Worm (Caenorhabditis elegans) whole organism, L3 larva: ENCODE measurements around the gene dhs-16.
A peak's percentile ranks its signal among the peaks of the same experiment; 100 is the strongest.

ENCODE experiments used
- R02D3.7 ChIP-seq: fragments of 150-350 bp; optimal IDR thresholded peaks from 2 replicates; lab custom pipeline; 2014; ENCODE audit warnings: missing biosample characterization, missing genetic modification characterization
- ZK546.5 ChIP-seq: sonication (generic microtip); optimal IDR thresholded peaks from 2 replicates; lab custom pipeline; 2017; ENCODE audit warnings: missing biosample characterization, missing genetic modification characterization
- ceh-28 ChIP-seq: fragments of 150-350 bp; optimal IDR thresholded peaks from 2 replicates; lab custom pipeline; 2014; ENCODE audit warnings: missing biosample characterization, missing genetic modification reagents, missing genetic modification characterization
- ceh-9 ChIP-seq: sonication (generic microtip); optimal IDR thresholded peaks from 2 replicates; lab custom pipeline; 2018; ENCODE audit warnings: missing biosample characterization, missing genetic modification characterization
- daf-12 ChIP-seq: fragments of 150-350 bp; optimal IDR thresholded peaks from 2 replicates; lab custom pipeline; 2014; ENCODE audit warnings: missing biosample characterization, missing genetic modification reagents, missing genetic modification characterization
- egl-27 ChIP-seq: sonication (generic microtip); optimal IDR thresholded peaks from 4 replicates; lab custom pipeline; 2017; ENCODE audit warnings: missing biosample characterization, missing genetic modification reagents, missing genetic modification characterization
- egl-5 ChIP-seq: fragments of 150-350 bp; optimal IDR thresholded peaks from 2 replicates; lab custom pipeline; 2017; ENCODE audit warnings: missing biosample characterization, missing genetic modification reagents, missing genetic modification characterization, inconsistent platforms
- elt-2 ChIP-seq: sonication (generic microtip); optimal IDR thresholded peaks from 2 replicates; lab custom pipeline; 2016; ENCODE audit warnings: missing genetic modification reagents, mild to moderate bottlenecking, missing genetic modification characterization, missing compliant biosample characterization
- fkh-10 ChIP-seq: sonication (generic microtip); optimal IDR thresholded peaks from 2 replicates; lab custom pipeline; 2017; ENCODE audit warnings: missing biosample characterization, missing genetic modification reagents, missing genetic modification characterization
- fos-1 ChIP-seq: fragments of 150-350 bp; optimal IDR thresholded peaks from 2 replicates; lab custom pipeline; 2014; ENCODE audit warnings: missing biosample characterization, missing genetic modification characterization
- hmg-11 ChIP-seq: sonication (generic microtip); optimal IDR thresholded peaks from 2 replicates; lab custom pipeline; 2016; ENCODE audit warnings: missing genetic modification characterization, missing compliant biosample characterization
- jun-1 ChIP-seq: fragments of 150-350 bp; optimal IDR thresholded peaks from 2 replicates; lab custom pipeline; 2014; ENCODE audit warnings: missing biosample characterization, missing genetic modification reagents, missing genetic modification characterization
- lin-15B ChIP-seq: fragments of 150-350 bp; optimal IDR thresholded peaks from 2 replicates; lab custom pipeline; 2014; ENCODE audit warnings: missing biosample characterization, missing genetic modification characterization
- lin-39 ChIP-seq: fragments of 150-350 bp; optimal IDR thresholded peaks from 2 replicates; lab custom pipeline; 2018; ENCODE audit warnings: missing biosample characterization, missing genetic modification reagents, missing genetic modification characterization
- mdl-1 ChIP-seq: fragments of 150-350 bp; optimal IDR thresholded peaks from 2 replicates; lab custom pipeline; 2014; ENCODE audit warnings: missing biosample characterization, missing genetic modification characterization
- nfya-1 ChIP-seq: sonication (generic microtip); optimal IDR thresholded peaks from 2 replicates; lab custom pipeline; 2017; ENCODE audit warnings: missing genetic modification characterization, mild to moderate bottlenecking, missing compliant biosample characterization, antibody characterized with exemption, moderate library complexity; ENCODE audit not compliant: insufficient read depth
- nhr-11 ChIP-seq: fragments of 150-350 bp; optimal IDR thresholded peaks from 2 replicates; lab custom pipeline; 2014; ENCODE audit warnings: missing biosample characterization, missing genetic modification characterization
- nhr-12 ChIP-seq: fragments of 150-350 bp; optimal IDR thresholded peaks from 2 replicates; lab custom pipeline; 2014; ENCODE audit warnings: missing biosample characterization, missing genetic modification characterization
- nhr-23 ChIP-seq: fragments of 150-350 bp; optimal IDR thresholded peaks from 2 replicates; lab custom pipeline; 2014; ENCODE audit warnings: missing biosample characterization, missing genetic modification reagents, missing genetic modification characterization
- nhr-25 ChIP-seq: sonication (generic microtip); optimal IDR thresholded peaks from 2 replicates; lab custom pipeline; 2017; ENCODE audit warnings: missing biosample characterization, missing genetic modification characterization
- nhr-43 ChIP-seq: sonication (generic microtip); optimal IDR thresholded peaks from 2 replicates; lab custom pipeline; 2016; ENCODE audit warnings: mild to moderate bottlenecking, missing genetic modification characterization, missing compliant biosample characterization; ENCODE audit not compliant: poor library complexity, severe bottlenecking
- nhr-67 ChIP-seq: fragments of 150-350 bp; optimal IDR thresholded peaks from 2 replicates; lab custom pipeline; 2014; ENCODE audit warnings: missing biosample characterization, missing genetic modification characterization
- nhr-77 ChIP-seq: fragments of 150-350 bp; optimal IDR thresholded peaks from 2 replicates; lab custom pipeline; 2014; ENCODE audit warnings: missing biosample characterization, missing genetic modification characterization
- pqm-1 ChIP-seq: fragments of 150-350 bp; optimal IDR thresholded peaks from 2 replicates; lab custom pipeline; 2017; ENCODE audit warnings: missing biosample characterization, missing genetic modification characterization, inconsistent platforms
- sea-2 ChIP-seq: fragments of 150-350 bp; sonication (generic microtip); optimal IDR thresholded peaks from 4 replicates; lab custom pipeline; 2014; ENCODE audit warnings: missing biosample characterization, missing genetic modification reagents, missing genetic modification characterization
- skn-1 ChIP-seq: fragments of 150-350 bp; optimal IDR thresholded peaks from 2 replicates; lab custom pipeline; 2014; ENCODE audit warnings: missing biosample characterization, missing genetic modification characterization
- snpc-4 ChIP-seq: fragments of 150-350 bp; optimal IDR thresholded peaks from 2 replicates; lab custom pipeline; 2014; ENCODE audit warnings: missing biosample characterization, missing genetic modification characterization
- unc-62 ChIP-seq: fragments of 150-350 bp; sonication (generic microtip); optimal IDR thresholded peaks from 4 replicates; lab custom pipeline; 2014; ENCODE audit warnings: missing biosample characterization, missing genetic modification reagents, missing genetic modification characterization
- zag-1 ChIP-seq: fragments of 150-350 bp; optimal IDR thresholded peaks from 2 replicates; lab custom pipeline; 2014; ENCODE audit warnings: missing biosample characterization, missing genetic modification characterization
- ztf-11 ChIP-seq: fragments of 150-350 bp; optimal IDR thresholded peaks from 2 replicates; lab custom pipeline; 2014; ENCODE audit warnings: missing biosample characterization, missing genetic modification characterization
- ztf-4 ChIP-seq: fragments of 150-350 bp; optimal IDR thresholded peaks from 2 replicates; lab custom pipeline; 2014; ENCODE audit warnings: missing biosample characterization, missing genetic modification characterization

The dhs-16 gene

ce11 chrV:5982722-5983121 is 823 bp upstream of the dhs-16 start:
- TF ChIP-seq hmg-11 (tag; lab: Kevin White, UChicago) (no peak), zag-1 (tag; lab: Kevin White, UChicago) (no peak), fos-1 (tag; lab: Kevin White, UChicago) (no peak), ceh-9 (no peak), ZK546.5 (tag; lab: Kevin White, UChicago) (no peak), nhr-23 (peak; percentile 72), lin-15B (tag; lab: Kevin White, UChicago) (no peak)

- TF ChIP-seq nhr-12 (tag; lab: Kevin White, UChicago): no peak
- TF ChIP-seq nhr-67: no peak
- no peak for TF ChIP-seq R02D3.7 (tag; lab: Kevin White, UChicago)
- no peak for TF ChIP-seq sea-2 (GFP tag; lab: Kevin White, UChicago)
- no peak for TF ChIP-seq nhr-25 (tag; lab: Kevin White, UChicago)
- no peak for TF ChIP-seq unc-62 (GFP tag; lab: Kevin White, UChicago)
- no peak for TF ChIP-seq ztf-4 (tag; lab: Kevin White, UChicago)
- TF ChIP-seq hmg-11 (tag; lab: Kevin White, UChicago): no peak
- no peak for TF ChIP-seq ztf-11 (tag; lab: Kevin White, UChicago)
- TF ChIP-seq nhr-77 (tag; lab: Kevin White, UChicago): no peak
- TF ChIP-seq snpc-4: no peak
Observed at ce11 chrV:5984244-5984643, 699 bp downstream of the dhs-16 start.

ce11 chrV:5986755-5987154 is 3.2 kb downstream of the dhs-16 start, which contains the start of gene C10F3.7:
Gene C10F3.7, minus strand, starts transcription at chrV:5986855.
- TF ChIP-seq ztf-11 (tag; lab: Kevin White, UChicago): no peak
- no peak for TF ChIP-seq lin-15B (tag; lab: Kevin White, UChicago)
- TF ChIP-seq nfya-1 (tag; lab: Kevin White, UChicago): no peak
- no peak for TF ChIP-seq jun-1 (tag; lab: Kevin White, UChicago)
- TF ChIP-seq, all 47 proteins: peak for 0

ce11 chrV:5990383-5990782 is 6.8 kb downstream of the dhs-16 start, which contains the start of gene fut-8:
Gene fut-8, minus strand, starts transcription at chrV:5990483.
- TF ChIP-seq sea-2 (GFP tag; lab: Kevin White, UChicago): no peak
- no peak for TF ChIP-seq nhr-11
- no peak for TF ChIP-seq R02D3.7 (tag; lab: Kevin White, UChicago)
- TF ChIP-seq zag-1 (tag; lab: Kevin White, UChicago): no peak

ce11 chrV:5991490-5992069 is 8.0 kb downstream of the dhs-16 start:
- TF ChIP-seq sea-2 (GFP tag; lab: Kevin White, UChicago): peak; percentile 44
- TF ChIP-seq jun-1 (tag; lab: Kevin White, UChicago): no peak
- TF ChIP-seq lin-15B (tag; lab: Kevin White, UChicago): peak; percentile 20
- no peak for TF ChIP-seq unc-62 (GFP tag; lab: Kevin White, UChicago)
- no peak for TF ChIP-seq mdl-1
- TF ChIP-seq snpc-4: peak; percentile 26
- no peak for TF ChIP-seq nhr-43 (tag; lab: Kevin White, UChicago)
- peak; percentile 78 for TF ChIP-seq hmg-11 (tag; lab: Kevin White, UChicago)
- peak; percentile 34 for TF ChIP-seq egl-27
- TF ChIP-seq nfya-1 (tag; lab: Kevin White, UChicago): peak; percentile 68
- peak; percentile 25 for TF ChIP-seq ceh-28 (tag; lab: Kevin White, UChicago)
- peak; percentile 70 for TF ChIP-seq elt-2
- TF ChIP-seq skn-1 (tag; lab: Kevin White, UChicago): peak; percentile 26
- peak; percentile 57 for TF ChIP-seq lin-39 (tag; lab: Kevin White, UChicago)
- TF ChIP-seq fkh-10 (GFP tag; lab: Kevin White, UChicago): peak; percentile 15
- TF ChIP-seq pqm-1 (tag; lab: Kevin White, UChicago): peak; percentile 20

- TF ChIP-seq lin-39 (tag; lab: Kevin White, UChicago) (peak; percentile 33), egl-5 (peak; percentile 33), daf-12 (no peak), nfya-1 (tag; lab: Kevin White, UChicago) (peak; percentile 2)
Observed at ce11 chrV:5995598-5995997, 12.1 kb downstream of the dhs-16 start.
